Fruit fly (Drosophila melanogaster) whole organism, embryonic: ENCODE measurements around the gene CG15044.
A peak's percentile ranks its signal among the peaks of the same experiment; 100 is the strongest.

Experiments used
- BtbVII ChIP-seq: fragments of 200-800 bp; sonication (Bioruptor generic); optimal IDR thresholded peaks from 3 replicates; lab custom pipeline; 2017; ENCODE audit warnings: missing biosample characterization, mild to moderate bottlenecking, missing genetic modification characterization
- CG10209 ChIP-seq: fragments of 200-800 bp; sonication (Bioruptor generic); optimal IDR thresholded peaks from 3 replicates; lab custom pipeline; 2017; ENCODE audit warnings: missing biosample characterization, mild to moderate bottlenecking, missing genetic modification characterization, missing genetic modification reagents
- CG1024 ChIP-seq: fragments of 200-800 bp; sonication (Bioruptor generic); IDR thresholded peaks from 2 replicates; pipeline ENCODE4 v1.3.6; 2022; ENCODE audit warnings: missing biosample characterization, missing genetic modification characterization
- CG10431 ChIP-seq: fragments of 200-800 bp; sonication (Bioruptor generic); optimal IDR thresholded peaks from 3 replicates; lab custom pipeline; 2018; ENCODE audit warnings: missing biosample characterization, mild to moderate bottlenecking, missing genetic modification characterization
- CG12071 ChIP-seq: fragments of 200-800 bp; sonication (Bioruptor generic); optimal IDR thresholded peaks from 3 replicates; lab custom pipeline; 2018; ENCODE audit warnings: missing biosample characterization, mild to moderate bottlenecking, missing genetic modification characterization
- CG12155 ChIP-seq: fragments of 200-800 bp; sonication (Bioruptor generic); optimal IDR thresholded peaks from 3 replicates; lab custom pipeline; 2016; ENCODE audit warnings: missing biosample characterization, missing genetic modification characterization
- CG16863 ChIP-seq: fragments of 200-800 bp; sonication (Bioruptor generic); optimal IDR thresholded peaks from 3 replicates; lab custom pipeline; 2016; ENCODE audit warnings: missing biosample characterization, missing genetic modification characterization
- CG17829 ChIP-seq: fragments of 200-800 bp; optimal IDR thresholded peaks from 2 replicates; lab custom pipeline; 2019; ENCODE audit warnings: missing biosample characterization, mild to moderate bottlenecking, missing genetic modification characterization, moderate library complexity
- CG2116 ChIP-seq: fragments of 200-800 bp; sonication (Bioruptor generic); optimal IDR thresholded peaks from 3 replicates; lab custom pipeline; 2018; ENCODE audit warnings: missing biosample characterization, mild to moderate bottlenecking, missing genetic modification characterization
- CG2129 ChIP-seq: fragments of 200-800 bp; sonication (Bioruptor generic); IDR thresholded peaks from 2 replicates; pipeline ENCODE4 v1.3.6; 2022; ENCODE audit warnings: missing biosample characterization, missing genetic modification characterization; ENCODE audit not compliant: partially characterized antibody
- CG30431 ChIP-seq: fragments of 200-800 bp; sonication (Bioruptor generic); optimal IDR thresholded peaks from 2 replicates; lab custom pipeline; 2017; ENCODE audit warnings: missing biosample characterization, missing genetic modification characterization
- CG32772 ChIP-seq: fragments of 200-800 bp; sonication (Bioruptor generic); IDR thresholded peaks from 2 replicates; pipeline ENCODE4 v1.3.6; 2022; ENCODE audit warnings: missing biosample characterization, missing genetic modification characterization
- CG3726 ChIP-seq: fragments of 200-800 bp; sonication (Bioruptor generic); IDR thresholded peaks from 3 replicates; pipeline ENCODE4, ENCODE4 v1.3.6; 2022; ENCODE audit warnings: missing biosample characterization, missing genetic modification characterization
- CG43689 ChIP-seq: fragments of 200-800 bp; sonication (Bioruptor generic); IDR thresholded peaks from 2 replicates; pipeline ENCODE4 v1.3.6; 2022; ENCODE audit warnings: missing biosample characterization, missing genetic modification characterization
- CG5245 ChIP-seq: fragments of 200-800 bp; sonication (Bioruptor generic); optimal IDR thresholded peaks from 3 replicates; lab custom pipeline; 2016; ENCODE audit warnings: missing biosample characterization, missing genetic modification characterization
- CG6683 ChIP-seq: fragments of 200-800 bp; sonication (Bioruptor generic); optimal IDR thresholded peaks from 2 replicates; lab custom pipeline; 2017; ENCODE audit warnings: missing biosample characterization, mild to moderate bottlenecking, missing genetic modification characterization, missing genetic modification reagents
- CG7372 ChIP-seq: fragments of 200-800 bp; sonication (Bioruptor generic); IDR thresholded peaks from 2 replicates; pipeline ENCODE4 v1.3.6; 2022; ENCODE audit warnings: missing biosample characterization, missing genetic modification characterization
- CG8924 ChIP-seq: fragments of 200-800 bp; optimal IDR thresholded peaks from 3 replicates; lab custom pipeline; 2019; ENCODE audit warnings: missing biosample characterization, mild to moderate bottlenecking, missing genetic modification characterization, moderate library complexity
- Camta ChIP-seq: fragments of 200-800 bp; sonication (Bioruptor generic); optimal IDR thresholded peaks from 2 replicates; lab custom pipeline; 2016; ENCODE audit warnings: missing biosample characterization, missing genetic modification characterization
- CkIIα-i1 ChIP-seq: fragments of 200-800 bp; sonication (Bioruptor generic); IDR thresholded peaks from 2 replicates; pipeline ENCODE4 v1.3.6; 2022; ENCODE audit warnings: missing biosample characterization, missing genetic modification characterization
- HLHmδ ChIP-seq: fragments of 200-800 bp; sonication (Bioruptor generic); optimal IDR thresholded peaks from 2 replicates; lab custom pipeline; 2018; ENCODE audit warnings: missing biosample characterization, mild to moderate bottlenecking, missing genetic modification characterization, moderate library complexity
- Lhr ChIP-seq: fragments of 200-800 bp; sonication (Bioruptor generic); optimal IDR thresholded peaks from 3 replicates; lab custom pipeline; 2017; ENCODE audit warnings: mild to moderate bottlenecking, missing biosample characterization, missing genetic modification reagents, missing genetic modification characterization
- Med ChIP-seq: fragments of 200-800 bp; sonication (Bioruptor generic); peaks from one replicate; lab custom pipeline; 2016; ENCODE audit warnings: missing biosample characterization, missing genetic modification characterization, mild to moderate bottlenecking, inconsistent platforms, moderate library complexity
- Nf-YC ChIP-seq: fragments of 200-800 bp; optimal IDR thresholded peaks from 3 replicates; lab custom pipeline; 2019; ENCODE audit warnings: missing biosample characterization, mild to moderate bottlenecking, missing genetic modification characterization, moderate library complexity
- NfI ChIP-seq: fragments of 200-800 bp; sonication (Bioruptor generic); optimal IDR thresholded peaks from 3 replicates; lab custom pipeline; 2018; ENCODE audit warnings: missing biosample characterization, mild to moderate bottlenecking, missing genetic modification characterization, moderate library complexity
- Pdp1 ChIP-seq, 2 experiments: fragments of 200-800 bp; sonication (Bioruptor generic); optimal IDR thresholded peaks; 3 replicates each; lab custom pipeline; 2016; ENCODE audit warnings: missing biosample characterization in 2 of 2, missing genetic modification characterization in 2 of 2, mild to moderate bottlenecking in 1 of 2, moderate library complexity in 1 of 2
- Sox102F ChIP-seq: fragments of 200-800 bp; sonication (Bioruptor generic); optimal IDR thresholded peaks from 2 replicates; lab custom pipeline; 2018; ENCODE audit warnings: missing biosample characterization, mild to moderate bottlenecking, missing genetic modification characterization, moderate library complexity
- Sry-δ ChIP-seq: fragments of 200-800 bp; sonication (Bioruptor generic); optimal IDR thresholded peaks from 2 replicates; lab custom pipeline; 2016; ENCODE audit warnings: missing biosample characterization, missing genetic modification characterization
- abd-A ChIP-seq: fragments of 200-800 bp; sonication (Bioruptor generic); optimal IDR thresholded peaks from 3 replicates; lab custom pipeline; 2019; ENCODE audit warnings: missing biosample characterization, mild to moderate bottlenecking, missing genetic modification characterization, moderate library complexity
- ac ChIP-seq: fragments of 200-800 bp; sonication (Bioruptor generic); optimal IDR thresholded peaks from 3 replicates; lab custom pipeline; 2017; ENCODE audit warnings: missing biosample characterization, mild to moderate bottlenecking, missing genetic modification characterization
- ap ChIP-seq: fragments of 200-800 bp; sonication (Bioruptor generic); IDR thresholded peaks from 2 replicates; pipeline ENCODE4 v1.3.6; 2022; ENCODE audit warnings: missing biosample characterization, missing genetic modification characterization
- emc ChIP-seq: fragments of 200-800 bp; sonication (Bioruptor generic); optimal IDR thresholded peaks from 2 replicates; lab custom pipeline; 2016; ENCODE audit warnings: missing biosample characterization, missing genetic modification characterization
- ems ChIP-seq: fragments of 200-800 bp; sonication (Bioruptor generic); optimal IDR thresholded peaks from 3 replicates; lab custom pipeline; 2016; ENCODE audit warnings: missing biosample characterization, missing genetic modification characterization
- en ChIP-seq: fragments of 200-800 bp; sonication (Bioruptor generic); optimal IDR thresholded peaks from 2 replicates; lab custom pipeline; 2016; ENCODE audit warnings: missing biosample characterization, missing genetic modification characterization
- gfzf ChIP-seq: fragments of 200-800 bp; sonication (Bioruptor generic); optimal IDR thresholded peaks from 2 replicates; lab custom pipeline; 2016; ENCODE audit warnings: missing biosample characterization, mild to moderate bottlenecking, missing genetic modification characterization, moderate library complexity
- hkb ChIP-seq, 2 experiments: fragments of 200-800 bp in 1 of 2; fragments of >200 bp in 1 of 2; sonication (Bioruptor generic) in 1 of 2; IDR thresholded peaks in 1 of 2; optimal IDR thresholded peaks in 1 of 2; 2 replicates each; pipeline versions ENCODE4 v1.3.6 to Lab custom; 2017 to 2022; ENCODE audit warnings: missing biosample characterization in 1 of 2, missing genetic modification characterization in 1 of 2
- lbe ChIP-seq: fragments of 200-800 bp; sonication (Bioruptor generic); optimal IDR thresholded peaks from 2 replicates; lab custom pipeline; 2016; ENCODE audit warnings: missing biosample characterization, mild to moderate bottlenecking, missing genetic modification characterization
- sima ChIP-seq: fragments of 200-800 bp; sonication (Bioruptor generic); optimal IDR thresholded peaks from 2 replicates; lab custom pipeline; 2016; ENCODE audit warnings: missing biosample characterization, missing genetic modification characterization
- so ChIP-seq: fragments of 200-800 bp; sonication (Bioruptor generic); IDR thresholded peaks from 3 replicates; pipeline ENCODE4 v1.3.6; 2022; ENCODE audit warnings: missing biosample characterization, missing genetic modification characterization
- stwl ChIP-seq: fragments of 200-800 bp; sonication (Bioruptor generic); optimal IDR thresholded peaks from 3 replicates; lab custom pipeline; 2018; ENCODE audit warnings: missing biosample characterization, mild to moderate bottlenecking, missing genetic modification characterization, moderate library complexity
- tin ChIP-seq: fragments of 200-800 bp; sonication (Bioruptor generic); optimal IDR thresholded peaks from 3 replicates; lab custom pipeline; 2016; ENCODE audit warnings: missing biosample characterization, missing genetic modification characterization
- trem ChIP-seq: fragments of 200-800 bp; optimal IDR thresholded peaks from 3 replicates; lab custom pipeline; 2019; ENCODE audit warnings: missing biosample characterization, mild to moderate bottlenecking, missing genetic modification characterization, moderate library complexity

The CG15044 gene

DNA sequence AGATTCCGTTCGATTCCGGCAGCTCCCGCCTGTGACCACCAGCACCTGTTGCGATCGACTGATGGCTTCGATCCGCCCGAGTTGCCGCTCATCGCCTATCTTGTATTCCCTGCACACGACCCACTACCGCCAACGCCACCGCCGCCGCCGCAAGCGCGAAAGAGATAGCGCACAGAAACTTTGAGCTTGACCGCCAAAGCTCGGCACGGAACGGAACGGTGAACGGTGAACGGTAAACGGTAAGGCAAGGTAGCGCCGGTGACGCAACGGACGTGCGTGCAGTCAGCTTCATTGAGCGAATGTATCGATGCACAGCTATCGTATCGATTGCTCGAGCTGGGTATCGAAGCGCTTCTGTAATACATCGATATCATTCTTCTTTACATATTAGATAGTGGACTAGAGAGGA is 20.5 kb upstream of the CG15044 start, which contains the start of gene Ggt-1 (continued):
- peak; percentile 82 for TF ChIP-seq CG2129 (GFP tag; lab: Robert Waterston, UW)
- peak; percentile 77 for TF ChIP-seq stwl (tag; lab: Kevin White, UChicago)
- peak; percentile 65 for TF ChIP-seq Lhr (GFP tag; lab: Kevin White, UChicago)
- no peak for TF ChIP-seq CG17829 (tag; lab: Kevin White, UChicago)
- no peak for TF ChIP-seq CG1024 (GFP tag; lab: Robert Waterston, UW)
- TF ChIP-seq CG32772 (GFP tag; lab: Robert Waterston, UW) = no peak
- TF ChIP-seq CG12071 = no peak
- TF ChIP-seq CG2116 (GFP tag; lab: Kevin White, UChicago) = peak; percentile 46
- TF ChIP-seq tin (GFP tag; lab: Kevin White, UChicago) = no peak
- TF ChIP-seq gfzf (GFP tag; lab: Kevin White, UChicago) = no peak
- TF ChIP-seq CG16863 (GFP tag; lab: Kevin White, UChicago) = no peak
- no peak for TF ChIP-seq en (GFP tag; lab: Kevin White, UChicago)
- no peak for TF ChIP-seq Sox102F
- no peak for TF ChIP-seq abd-A (tag; lab: Kevin White, UChicago)
- no peak for TF ChIP-seq CG10431
- peak; percentile 75 for TF ChIP-seq Med (GFP tag; lab: Kevin White, UChicago)
- peak in 1 of 2 experiments; percentile 93 for TF ChIP-seq Pdp1 (GFP tag; optimal IDR thresholded peaks at IDR 0.05; lab: Kevin White, UChicago)
- no peak for TF ChIP-seq hkb (optimal IDR thresholded peaks at IDR 0.05; lab: Kevin White, UChicago)
- TF ChIP-seq hkb (GFP tag; IDR thresholded peaks at IDR 0.05; lab: Robert Waterston, UW) = peak; percentile 25; the same call in 1 of the 2 replicates
- TF ChIP-seq so (GFP tag; lab: Robert Waterston, UW) = peak; percentile 50; the same call in 1 of the 3 replicates
- TF ChIP-seq CG8924 (tag; lab: Kevin White, UChicago) = no peak
- no peak for TF ChIP-seq CG7372 (GFP tag; lab: Robert Waterston, UW)
- TF ChIP-seq CG12155 (GFP tag; lab: Kevin White, UChicago) = no peak
- TF ChIP-seq NfI (GFP tag; lab: Kevin White, UChicago) = no peak
- TF ChIP-seq CG6683 (GFP tag; lab: Kevin White, UChicago) = no peak
- no peak; the same call in 1 of the 2 replicates for TF ChIP-seq CkIIα-i1
- no peak for TF ChIP-seq ems (GFP tag; lab: Kevin White, UChicago)
- no peak for TF ChIP-seq CG30431 (GFP tag; lab: Kevin White, UChicago)
- TF ChIP-seq CG5245 = no peak
- TF ChIP-seq Sry-δ (GFP tag; lab: Kevin White, UChicago) = peak; percentile 67
- no peak for TF ChIP-seq BtbVII (GFP tag; lab: Kevin White, UChicago)
- no peak for TF ChIP-seq trem
- no peak for TF ChIP-seq lbe (GFP tag; lab: Kevin White, UChicago)
- no peak for TF ChIP-seq CG3726
- TF ChIP-seq Nf-YC (tag; lab: Kevin White, UChicago) = no peak
- no peak for TF ChIP-seq HLHmδ (GFP tag; lab: Kevin White, UChicago)
- no peak for TF ChIP-seq CG43689 (GFP tag; lab: Robert Waterston, UW)
- TF ChIP-seq ap (GFP tag; lab: Robert Waterston, UW) = no peak
- no peak for TF ChIP-seq CG10209
- no peak for TF ChIP-seq emc (GFP tag; lab: Kevin White, UChicago)
- no peak for TF ChIP-seq ac (GFP tag; lab: Kevin White, UChicago)
- no peak for TF ChIP-seq Camta (GFP tag; lab: Kevin White, UChicago)
- no peak for TF ChIP-seq sima (GFP tag; lab: Kevin White, UChicago)
